Worm (Caenorhabditis elegans): ENCODE measurements around the gene gst-8.
A peak's percentile ranks its signal among the peaks of the same experiment; 100 is the strongest.

The gst-8 gene

ce11 chrII:4888527-4889487 lies 5.3 kb downstream of the gst-8 start, which contains the start of gene pgm-1:
Gene pgm-1, plus strand, starts transcription at chrII:4889437.
- peak; percentile 42 for TF ChIP-seq nhr-20 (tag; optimal IDR thresholded peaks at IDR 0.05)
- no peak for TF ChIP-seq unc-30 (tag; optimal IDR thresholded peaks at IDR 0.05)
- TF ChIP-seq hlh-17 (GFP tag; optimal IDR thresholded peaks at IDR 0.05; ENCODE audit: borderline replicate concordance), result no peak
- no peak for TF ChIP-seq nhr-47 (tag; optimal IDR thresholded peaks at IDR 0.05)
- no peak for TF ChIP-seq egl-13 (tag; optimal IDR thresholded peaks at IDR 0.05)
- TF ChIP-seq hpl-2 (GFP tag; optimal IDR thresholded peaks at IDR 0.05), result no peak
- no peak for TF ChIP-seq irx-1 (tag; optimal IDR thresholded peaks at IDR 0.05)
- TF ChIP-seq pag-3 (tag; optimal IDR thresholded peaks at IDR 0.05; ENCODE audit: borderline replicate concordance, insufficient read depth), result peak; percentile 41
- no peak for TF ChIP-seq ceh-8 (GFP tag; optimal IDR thresholded peaks at IDR 0.05)
- TF ChIP-seq snpc-4 (tag; optimal IDR thresholded peaks at IDR 0.05), result no peak
- no peak for TF ChIP-seq nhr-77 (tag; optimal IDR thresholded peaks at IDR 0.05)
- no peak for TF ChIP-seq C34B4.2 (tag; optimal IDR thresholded peaks at IDR 0.05)
- TF ChIP-seq nhr-71 (tag; optimal IDR thresholded peaks at IDR 0.05), result peak; percentile 70
- no peak for TF ChIP-seq efl-3 (GFP tag; optimal IDR thresholded peaks at IDR 0.05)
- no peak for TF ChIP-seq unc-86 (tag; optimal IDR thresholded peaks at IDR 0.05)
- peak; percentile 26 to 35 for TF ChIP-seq efl-1 (optimal IDR thresholded peaks at IDR 0.05)
- TF ChIP-seq efl-1 (GFP tag; optimal IDR thresholded peaks at IDR 0.05 in 1 of 2), result no peak
- TF ChIP-seq mef-2 (tag; optimal IDR thresholded peaks at IDR 0.05), result no peak
- TF ChIP-seq pqm-1 (tag; optimal IDR thresholded peaks at IDR 0.05), result no peak
- TF ChIP-seq vab-15 (tag; optimal IDR thresholded peaks at IDR 0.05), result no peak
- peak; percentile 7 for TF ChIP-seq C16A3.4 (tag; optimal IDR thresholded peaks at IDR 0.05)
- TF ChIP-seq lsy-2 (tag; optimal IDR thresholded peaks at IDR 0.05), result peak; percentile 7 to 51
- no peak for TF ChIP-seq tlp-1 (tag; optimal IDR thresholded peaks at IDR 0.05)
- TF ChIP-seq xbp-1 (tag; optimal IDR thresholded peaks at IDR 0.05), result no peak
- TF ChIP-seq ama-1 (optimal IDR thresholded peaks at IDR 0.05), result no peak
- no peak for TF ChIP-seq C04F5.9 (tag; optimal IDR thresholded peaks at IDR 0.05)
- TF ChIP-seq ceh-63 (GFP tag; optimal IDR thresholded peaks at IDR 0.05), result no peak
- peak; percentile 26; the same call in 1 of the 2 replicates for TF ChIP-seq nhr-19 (GFP tag; conservative IDR thresholded peaks at IDR 0.05)
- peak; percentile 9 for TF ChIP-seq lin-39 (tag; optimal IDR thresholded peaks at IDR 0.05)
- TF ChIP-seq ztf-4 (tag; optimal IDR thresholded peaks at IDR 0.05), result no peak
- TF ChIP-seq nhr-11 (tag; optimal IDR thresholded peaks at IDR 0.05), result no peak
- TF ChIP-seq unc-98 (GFP tag; IDR thresholded peaks at IDR 0.05), result no peak
- TF ChIP-seq sox-4 (tag; optimal IDR thresholded peaks at IDR 0.05), result no peak
- TF ChIP-seq lin-13 (GFP tag; optimal IDR thresholded peaks at IDR 0.05), result no peak
- no peak for TF ChIP-seq ceh-82 (tag; optimal IDR thresholded peaks at IDR 0.05)
- no peak for TF ChIP-seq ets-5 (GFP tag; IDR thresholded peaks at IDR 0.05)
- no peak for TF ChIP-seq sup-37 (GFP tag; optimal IDR thresholded peaks at IDR 0.05)
- TF ChIP-seq nhr-237 (tag; optimal IDR thresholded peaks at IDR 0.05), result no peak
- peak in 2 of 3 experiments; percentile 16 to 38 for TF ChIP-seq dpl-1 (GFP tag; optimal IDR thresholded peaks at IDR 0.05)
- no peak for TF ChIP-seq fkh-8 (tag; optimal IDR thresholded peaks at IDR 0.05)
- TF ChIP-seq elt-2 (tag; optimal IDR thresholded peaks at IDR 0.05), result peak; percentile 45
- TF ChIP-seq nhr-85 (tag), result peak; percentile 6
- peak; percentile 25 for TF ChIP-seq blmp-1 (tag; optimal IDR thresholded peaks at IDR 0.05)
- TF ChIP-seq aha-1 (tag; optimal IDR thresholded peaks at IDR 0.05), result no peak
- TF ChIP-seq mdl-1 (tag; optimal IDR thresholded peaks at IDR 0.05), result no peak
- TF ChIP-seq nhr-76 (tag; optimal IDR thresholded peaks at IDR 0.05), result no peak
- TF ChIP-seq skn-1 (tag; optimal IDR thresholded peaks at IDR 0.05), result no peak
- TF ChIP-seq rnt-1 (tag; optimal IDR thresholded peaks at IDR 0.05), result peak; percentile 58
- TF ChIP-seq pax-3 (tag; optimal IDR thresholded peaks at IDR 0.05), result no peak
- TF ChIP-seq nhr-28 (tag; optimal IDR thresholded peaks at IDR 0.05), result no peak
- TF ChIP-seq aly-2 (tag; optimal IDR thresholded peaks at IDR 0.05), result no peak
- TF ChIP-seq fkh-10 (GFP tag; optimal IDR thresholded peaks at IDR 0.05), result no peak

All from whole organism, L1 larva.